Fruit fly (Drosophila melanogaster) whole organism, embryonic: ENCODE results near the gene Alp9.
A peak's percentile ranks its signal among the peaks of the same experiment; 100 is the strongest.

Source experiments
- Adf1 ChIP-seq: fragments of 200-800 bp; sonication (Bioruptor generic); IDR thresholded peaks from 2 replicates; pipeline ENCODE4 v1.3.6; 2022; ENCODE audit warnings: missing biosample characterization, missing genetic modification characterization
- Atf6 ChIP-seq: fragments of 200-800 bp; sonication (Bioruptor generic); IDR thresholded peaks from 2 replicates; pipeline ENCODE4 v1.3.6; 2022; ENCODE audit warnings: missing biosample characterization, missing genetic modification characterization
- CG10366 ChIP-seq: fragments of 200-800 bp; sonication (Bioruptor generic); IDR thresholded peaks from 2 replicates; pipeline ENCODE4 v1.3.6; 2022; ENCODE audit warnings: missing biosample characterization, missing genetic modification characterization
- CG1233 ChIP-seq: fragments of 200-800 bp; sonication (Bioruptor generic); optimal IDR thresholded peaks from 4 replicates; lab custom pipeline; 2018; ENCODE audit warnings: missing biosample characterization, mild to moderate bottlenecking, missing genetic modification characterization
- CG12659 ChIP-seq: fragments of 200-800 bp; sonication (Bioruptor generic); optimal IDR thresholded peaks from 3 replicates; lab custom pipeline; 2017; ENCODE audit warnings: mild to moderate bottlenecking, missing biosample characterization, missing genetic modification reagents, missing genetic modification characterization
- CG12744 ChIP-seq: fragments of 200-800 bp; sonication (Bioruptor generic); optimal IDR thresholded peaks from 2 replicates; lab custom pipeline; 2016; ENCODE audit warnings: missing biosample characterization, missing genetic modification characterization
- CG14860 ChIP-seq: fragments of 200-800 bp; sonication (Bioruptor generic); IDR thresholded peaks from 3 replicates; pipeline ENCODE4 v1.3.6; 2022; ENCODE audit warnings: missing biosample characterization, missing genetic modification characterization; ENCODE audit not compliant: partially characterized antibody
- CG14965 ChIP-seq: fragments of 200-800 bp; sonication (Bioruptor generic); optimal IDR thresholded peaks from 2 replicates; lab custom pipeline; 2016; ENCODE audit warnings: missing biosample characterization, missing genetic modification characterization, borderline replicate concordance
- CG15514 ChIP-seq: fragments of 200-800 bp; sonication (Bioruptor generic); optimal IDR thresholded peaks from 3 replicates; lab custom pipeline; 2017; ENCODE audit warnings: missing biosample characterization, missing genetic modification characterization, mild to moderate bottlenecking, moderate library complexity, missing genetic modification reagents
- CG1603 ChIP-seq: fragments of 200-800 bp; sonication (Bioruptor generic); optimal IDR thresholded peaks from 2 replicates; lab custom pipeline; 2019; ENCODE audit warnings: missing biosample characterization, mild to moderate bottlenecking, missing genetic modification characterization, moderate library complexity
- CG16813 ChIP-seq: fragments of 200-800 bp; sonication (Bioruptor generic); IDR thresholded peaks from 3 replicates; pipeline ENCODE4 v1.3.6; 2022; ENCODE audit warnings: missing biosample characterization, missing genetic modification characterization; ENCODE audit not compliant: partially characterized antibody
- CG17186 ChIP-seq: fragments of 200-800 bp; sonication (Bioruptor generic); optimal IDR thresholded peaks from 3 replicates; lab custom pipeline; 2017; ENCODE audit warnings: missing biosample characterization, missing genetic modification reagents, missing genetic modification characterization
- CG2678 ChIP-seq: fragments of 200-800 bp; sonication (Bioruptor generic); optimal IDR thresholded peaks from 3 replicates; lab custom pipeline; 2019; ENCODE audit warnings: missing biosample characterization, mild to moderate bottlenecking, missing genetic modification characterization, moderate library complexity
- CG30431 ChIP-seq: fragments of 200-800 bp; sonication (Bioruptor generic); optimal IDR thresholded peaks from 2 replicates; lab custom pipeline; 2017; ENCODE audit warnings: missing biosample characterization, missing genetic modification characterization
- CG34422 ChIP-seq: fragments of 200-800 bp; sonication (Bioruptor generic); IDR thresholded peaks from 3 replicates; pipeline ENCODE4 v1.3.6; 2022; ENCODE audit warnings: missing biosample characterization, missing genetic modification characterization
- CG7839 ChIP-seq: fragments of 200-800 bp; sonication (Bioruptor generic); optimal IDR thresholded peaks from 3 replicates; lab custom pipeline; 2018; ENCODE audit warnings: missing biosample characterization, mild to moderate bottlenecking, missing genetic modification characterization, moderate library complexity
- CG9437 ChIP-seq: fragments of 200-800 bp; sonication (Bioruptor generic); optimal IDR thresholded peaks from 2 replicates; lab custom pipeline; 2018; ENCODE audit warnings: missing biosample characterization, mild to moderate bottlenecking, missing genetic modification characterization
- D19B ChIP-seq: fragments of 200-800 bp; sonication (Bioruptor generic); optimal IDR thresholded peaks from 2 replicates; lab custom pipeline; 2017; ENCODE audit warnings: missing biosample characterization, mild to moderate bottlenecking, missing genetic modification characterization
- Dll ChIP-seq: fragments of 200-800 bp; sonication (Bioruptor generic); IDR thresholded peaks from 4 replicates; pipeline ENCODE4 v1.3.6; 2022; ENCODE audit warnings: missing biosample characterization, missing genetic modification characterization; ENCODE audit not compliant: partially characterized antibody
- Dref ChIP-seq: fragments of 200-800 bp; sonication (Bioruptor generic); IDR thresholded peaks from 2 replicates; pipeline ENCODE4 v1.3.6; 2022; ENCODE audit warnings: missing biosample characterization, missing genetic modification characterization
- E2f2 ChIP-seq: fragments of 200-800 bp; sonication (Bioruptor generic); IDR thresholded peaks from 2 replicates; pipeline ENCODE4 v1.3.6; 2022; ENCODE audit warnings: missing biosample characterization, missing genetic modification characterization
- Fer2 ChIP-seq: fragments of 200-800 bp; sonication (Bioruptor generic); optimal IDR thresholded peaks from 2 replicates; lab custom pipeline; 2018; ENCODE audit warnings: missing biosample characterization, mild to moderate bottlenecking, missing genetic modification characterization, moderate library complexity
- HLH54F ChIP-seq: fragments of 200-800 bp; sonication (Bioruptor generic); optimal IDR thresholded peaks from 3 replicates; lab custom pipeline; 2016; ENCODE audit warnings: missing biosample characterization, missing genetic modification characterization
- Nf-YC ChIP-seq: fragments of 200-800 bp; optimal IDR thresholded peaks from 3 replicates; lab custom pipeline; 2019; ENCODE audit warnings: missing biosample characterization, mild to moderate bottlenecking, missing genetic modification characterization, moderate library complexity
- Optix ChIP-seq: fragments of 200-800 bp; sonication (Bioruptor generic); IDR thresholded peaks from 3 replicates; pipeline ENCODE4 v1.3.6; 2022; ENCODE audit warnings: missing biosample characterization, missing genetic modification characterization
- Sox100B ChIP-seq: fragments of 200-800 bp; sonication (Bioruptor generic); optimal IDR thresholded peaks from 3 replicates; lab custom pipeline; 2018; ENCODE audit warnings: missing biosample characterization, mild to moderate bottlenecking, missing genetic modification characterization
- Spps ChIP-seq: fragments of 200-800 bp; sonication (Bioruptor generic); optimal IDR thresholded peaks from 2 replicates; lab custom pipeline; 2018; ENCODE audit warnings: missing biosample characterization, mild to moderate bottlenecking, missing genetic modification characterization
- Xbp1 ChIP-seq: fragments of 200-800 bp; sonication (Bioruptor generic); optimal IDR thresholded peaks from 3 replicates; lab custom pipeline; 2016; ENCODE audit warnings: missing biosample characterization, mild to moderate bottlenecking, missing genetic modification characterization
- ato ChIP-seq: fragments of 200-800 bp; sonication (Bioruptor generic); IDR thresholded peaks from 2 replicates; pipeline ENCODE4 v1.3.6; 2022; ENCODE audit warnings: missing biosample characterization, missing genetic modification characterization; ENCODE audit not compliant: partially characterized antibody
- az2 ChIP-seq: fragments of 200-800 bp; sonication (Bioruptor generic); optimal IDR thresholded peaks from 3 replicates; lab custom pipeline; 2016; ENCODE audit warnings: missing biosample characterization, missing genetic modification characterization
- bowl ChIP-seq: fragments of 200-800 bp; sonication (Bioruptor generic); IDR thresholded peaks from 2 replicates; pipeline ENCODE4 v1.3.6; 2022; ENCODE audit warnings: missing biosample characterization, missing genetic modification characterization
- cad ChIP-seq: fragments of >200 bp; optimal IDR thresholded peaks from 2 replicates; lab custom pipeline; 2017; ENCODE audit warnings: missing biosample characterization, missing genetic modification characterization
- dati ChIP-seq: fragments of 200-800 bp; sonication (Bioruptor generic); IDR thresholded peaks from 2 replicates; pipeline ENCODE4 v1.3.6; 2022; ENCODE audit warnings: missing biosample characterization, missing genetic modification characterization
- dpn ChIP-seq, 2 experiments: fragments of 200-800 bp; sonication (Bioruptor generic); optimal IDR thresholded peaks; 3 replicates each; lab custom pipeline; 2016; ENCODE audit warnings: missing biosample characterization in 2 of 2, missing genetic modification characterization in 2 of 2
- esg ChIP-seq: fragments of 200-800 bp; sonication (Bioruptor generic); conservative IDR thresholded peaks from 2 replicates; pipeline ENCODE4 v1.3.6; 2022; ENCODE audit warnings: missing biosample characterization, missing genetic modification characterization
- ftz-f1 ChIP-seq: fragments of 200-800 bp; sonication (Bioruptor generic); optimal IDR thresholded peaks from 2 replicates; lab custom pipeline; 2016; ENCODE audit warnings: missing biosample characterization, missing genetic modification characterization
- gem ChIP-seq: fragments of 200-800 bp; sonication (Bioruptor generic); optimal IDR thresholded peaks from 2 replicates; lab custom pipeline; 2019; ENCODE audit warnings: missing biosample characterization, mild to moderate bottlenecking, missing genetic modification characterization, moderate library complexity
- gro ChIP-seq: fragments of 200-800 bp; sonication (Bioruptor generic); optimal IDR thresholded peaks from 2 replicates; lab custom pipeline; 2016; ENCODE audit warnings: missing biosample characterization, missing genetic modification characterization
- ham ChIP-seq: fragments of 200-800 bp; sonication (Bioruptor generic); IDR thresholded peaks from 2 replicates; pipeline ENCODE4 v1.3.6; 2022; ENCODE audit warnings: missing biosample characterization, missing genetic modification characterization
- nau ChIP-seq: fragments of 200-800 bp; sonication (Bioruptor generic); optimal IDR thresholded peaks from 3 replicates; lab custom pipeline; 2017; ENCODE audit warnings: missing biosample characterization, mild to moderate bottlenecking, missing genetic modification characterization, missing genetic modification reagents
- nmo ChIP-seq: fragments of 200-800 bp; sonication (Bioruptor generic); optimal IDR thresholded peaks from 2 replicates; lab custom pipeline; 2018; ENCODE audit warnings: missing biosample characterization, mild to moderate bottlenecking, missing genetic modification characterization, moderate library complexity
- otp ChIP-seq: fragments of 200-800 bp; sonication (Bioruptor generic); IDR thresholded peaks from 3 replicates; pipeline ENCODE4, ENCODE4 v1.3.6; 2022; ENCODE audit warnings: missing biosample characterization, missing genetic modification characterization
- pho ChIP-seq: fragments of 200-800 bp; sonication (Bioruptor generic); optimal IDR thresholded peaks from 2 replicates; lab custom pipeline; 2016; ENCODE audit warnings: missing biosample characterization, missing genetic modification characterization
- sc ChIP-seq, 3 experiments: fragments of >200 bp in 2 of 3; fragments of 200-800 bp in 1 of 3; sonication (Bioruptor generic) in 1 of 3; optimal IDR thresholded peaks; 2 replicates in 2 of 3; 3 replicates in 1 of 3; lab custom pipeline; 2017; ENCODE audit warnings: mild to moderate bottlenecking in 1 of 3, missing biosample characterization in 1 of 3, missing genetic modification characterization in 1 of 3, missing genetic modification reagents in 1 of 3
- sd ChIP-seq: fragments of 200-800 bp; sonication (Bioruptor generic); optimal IDR thresholded peaks from 3 replicates; lab custom pipeline; 2018; ENCODE audit warnings: missing biosample characterization, mild to moderate bottlenecking, missing genetic modification characterization, moderate library complexity
- toy ChIP-seq: fragments of 200-800 bp; sonication (Bioruptor generic); IDR thresholded peaks from 2 replicates; pipeline ENCODE4 v1.3.6; 2022; ENCODE audit warnings: missing biosample characterization, missing genetic modification characterization
- unpg ChIP-seq: fragments of 200-800 bp; sonication (Bioruptor generic); optimal IDR thresholded peaks from 3 replicates; lab custom pipeline; 2018; ENCODE audit warnings: missing biosample characterization, mild to moderate bottlenecking, missing genetic modification characterization, moderate library complexity
- vfl ChIP-seq: fragments of 200-800 bp; sonication (Bioruptor generic); optimal IDR thresholded peaks from 2 replicates; lab custom pipeline; 2016; ENCODE audit warnings: missing biosample characterization, missing genetic modification characterization
- yki ChIP-seq: fragments of >200 bp; optimal IDR thresholded peaks from 3 replicates; lab custom pipeline; 2018
- zfh2 ChIP-seq: fragments of 200-800 bp; sonication (Bioruptor generic); optimal IDR thresholded peaks from 2 replicates; lab custom pipeline; 2016; ENCODE audit warnings: missing biosample characterization, missing genetic modification characterization

The Alp9 gene

DNA sequence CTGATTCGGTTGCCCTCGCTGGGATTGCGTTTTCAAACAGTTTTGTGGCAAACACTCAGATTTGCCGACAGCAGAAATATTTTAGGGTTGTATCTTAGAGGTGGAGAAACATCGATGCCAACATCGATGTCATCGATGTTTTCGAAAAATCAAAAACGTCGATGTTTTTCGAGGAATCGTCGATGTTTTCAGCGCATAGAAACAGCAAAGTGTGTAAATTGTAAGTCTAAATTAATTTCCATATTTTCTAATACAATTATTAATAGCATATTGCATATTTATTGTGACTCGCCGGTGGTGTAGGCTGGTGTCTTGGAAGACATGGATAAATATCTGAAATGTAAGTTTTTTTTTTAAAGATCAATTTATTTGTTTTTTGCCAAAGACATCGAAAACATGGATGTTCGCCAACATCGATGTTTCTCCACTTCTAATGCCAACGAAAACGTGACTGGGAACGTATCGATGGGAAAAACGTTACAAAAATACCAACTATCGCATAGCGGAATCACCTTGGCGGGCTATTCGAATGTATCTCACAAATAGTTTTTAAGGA is 8.6 kb downstream of the Alp9 start, which contains the start of gene TM9SF3 (continued):
- TF ChIP-seq CG1233 (peak; percentile 4), CG2678 (tag; lab: Kevin White, UChicago) (no peak), unpg (no peak), gro (GFP tag; lab: Kevin White, UChicago) (no peak), bowl (GFP tag; lab: Robert Waterston, UW) (no peak), Dref (peak; percentile 66), ham (GFP tag; lab: Robert Waterston, UW) (no peak), Atf6 (GFP tag; lab: Robert Waterston, UW) (0 out of 2 replicates have a peak, but pooled peaks have one; percentile 14), esg (GFP tag; lab: Robert Waterston, UW) (no peak), ftz-f1 (GFP tag; lab: Kevin White, UChicago) (no peak), CG12744 (GFP tag; lab: Kevin White, UChicago) (no peak), D19B (GFP tag; lab: Kevin White, UChicago) (no peak), CG1603 (no peak), sd (peak; percentile 49), ato (GFP tag; lab: Robert Waterston, UW) (peak; percentile 63), nau (no peak), yki (lab: Kevin White, UChicago) (peak; percentile 26), CG12659 (GFP tag; lab: Kevin White, UChicago) (peak; percentile 57), CG34422 (GFP tag; lab: Robert Waterston, UW) (peak; percentile 19; the same call in 1 of the 3 replicates), dpn (GFP tag; optimal IDR thresholded peaks at IDR 0.05; lab: Kevin White, UChicago) (peak; percentile 5 to 14), vfl (GFP tag; lab: Kevin White, UChicago) (peak; percentile 13), Adf1 (GFP tag; lab: Robert Waterston, UW) (no peak), Fer2 (tag; lab: Kevin White, UChicago) (no peak), zfh2 (GFP tag; lab: Kevin White, UChicago) (peak; percentile 22), E2f2 (peak; percentile 92), CG16813 (GFP tag; lab: Robert Waterston, UW) (peak; percentile 88), dati (GFP tag; lab: Robert Waterston, UW) (no peak), CG7839 (tag; lab: Kevin White, UChicago) (no peak), az2 (no peak), CG15514 (peak; percentile 30), sc (optimal IDR thresholded peaks at IDR 0.05; lab: Kevin White, UChicago) (no peak), sc (GFP tag; optimal IDR thresholded peaks at IDR 0.05; lab: Kevin White, UChicago) (no peak), gem (tag; lab: Kevin White, UChicago) (no peak), otp (no peak), Dll (GFP tag; lab: Robert Waterston, UW) (peak; percentile 92), CG10366 (GFP tag; lab: Robert Waterston, UW) (no peak; the same call in 1 of the 2 replicates), HLH54F (GFP tag; lab: Kevin White, UChicago) (peak; percentile 7), Spps (tag; lab: Kevin White, UChicago) (no peak), pho (peak; percentile 57), Xbp1 (GFP tag; lab: Kevin White, UChicago) (peak; percentile 37), CG9437 (peak; percentile 11), CG14965 (GFP tag; lab: Kevin White, UChicago) (no peak), nmo (peak; percentile 60), Nf-YC (no peak), CG30431 (GFP tag; lab: Kevin White, UChicago) (no peak), cad (GFP tag; lab: Kevin White, UChicago) (no peak), toy (GFP tag; lab: Robert Waterston, UW) (no peak), Optix (GFP tag; lab: Robert Waterston, UW) (no peak), CG17186 (GFP tag; lab: Kevin White, UChicago) (peak; percentile 57), CG14860 (GFP tag; lab: Robert Waterston, UW) (peak; percentile 85; the same call in 2 of the 3 replicates), Sox100B (GFP tag; lab: Kevin White, UChicago) (no peak)
